Worm (Caenorhabditis elegans) whole organism, L3 larva: ENCODE results near the gene bath-2.
"Not testable (repeated sequence)": the region's sequence is repeated elsewhere in the genome, so short reads cannot be mapped to it uniquely, and the experiment has no call there.

Experiments used
- ZK546.5 ChIP-seq: sonication (generic microtip); optimal IDR thresholded peaks from 2 replicates; lab custom pipeline; 2017; ENCODE audit warnings: missing biosample characterization, missing genetic modification characterization
- ama-1 ChIP-seq: fragments of 150-350 bp; optimal IDR thresholded peaks from 2 replicates; lab custom pipeline; 2018
- ceh-28 ChIP-seq: fragments of 150-350 bp; optimal IDR thresholded peaks from 2 replicates; lab custom pipeline; 2014; ENCODE audit warnings: missing biosample characterization, missing genetic modification reagents, missing genetic modification characterization
- ceh-9 ChIP-seq: sonication (generic microtip); optimal IDR thresholded peaks from 2 replicates; lab custom pipeline; 2018; ENCODE audit warnings: missing biosample characterization, missing genetic modification characterization
- daf-12 ChIP-seq: fragments of 150-350 bp; optimal IDR thresholded peaks from 2 replicates; lab custom pipeline; 2014; ENCODE audit warnings: missing biosample characterization, missing genetic modification reagents, missing genetic modification characterization
- egl-5 ChIP-seq: fragments of 150-350 bp; optimal IDR thresholded peaks from 2 replicates; lab custom pipeline; 2017; ENCODE audit warnings: missing biosample characterization, missing genetic modification reagents, missing genetic modification characterization, inconsistent platforms
- elt-1 ChIP-seq: fragments of 150-350 bp; optimal IDR thresholded peaks from 2 replicates; lab custom pipeline; 2014; ENCODE audit warnings: missing biosample characterization, missing genetic modification characterization
- elt-2 ChIP-seq: sonication (generic microtip); optimal IDR thresholded peaks from 2 replicates; lab custom pipeline; 2016; ENCODE audit warnings: missing genetic modification reagents, mild to moderate bottlenecking, missing genetic modification characterization, missing compliant biosample characterization
- elt-3 ChIP-seq, 3 experiments: fragments of 150-350 bp in 1 of 3; sonication (generic microtip) in 2 of 3; optimal IDR thresholded peaks; 2 replicates in 2 of 3; 4 replicates in 1 of 3; lab custom pipeline; 2014 to 2017; ENCODE audit warnings: missing biosample characterization in 3 of 3, missing genetic modification characterization in 3 of 3
- fkh-10 ChIP-seq: sonication (generic microtip); optimal IDR thresholded peaks from 2 replicates; lab custom pipeline; 2017; ENCODE audit warnings: missing biosample characterization, missing genetic modification reagents, missing genetic modification characterization
- fos-1 ChIP-seq: fragments of 150-350 bp; optimal IDR thresholded peaks from 2 replicates; lab custom pipeline; 2014; ENCODE audit warnings: missing biosample characterization, missing genetic modification characterization
- hmg-11 ChIP-seq: sonication (generic microtip); optimal IDR thresholded peaks from 2 replicates; lab custom pipeline; 2016; ENCODE audit warnings: missing genetic modification characterization, missing compliant biosample characterization
- jun-1 ChIP-seq: fragments of 150-350 bp; optimal IDR thresholded peaks from 2 replicates; lab custom pipeline; 2014; ENCODE audit warnings: missing biosample characterization, missing genetic modification reagents, missing genetic modification characterization
- lin-15B ChIP-seq: fragments of 150-350 bp; optimal IDR thresholded peaks from 2 replicates; lab custom pipeline; 2014; ENCODE audit warnings: missing biosample characterization, missing genetic modification characterization
- lsy-12 ChIP-seq: sonication (generic microtip); optimal IDR thresholded peaks from 2 replicates; lab custom pipeline; 2016; ENCODE audit warnings: mild to moderate bottlenecking, missing genetic modification characterization, missing compliant biosample characterization
- mdl-1 ChIP-seq: fragments of 150-350 bp; optimal IDR thresholded peaks from 2 replicates; lab custom pipeline; 2014; ENCODE audit warnings: missing biosample characterization, missing genetic modification characterization
- nfya-1 ChIP-seq: sonication (generic microtip); optimal IDR thresholded peaks from 2 replicates; lab custom pipeline; 2017; ENCODE audit warnings: missing genetic modification characterization, mild to moderate bottlenecking, missing compliant biosample characterization, antibody characterized with exemption, moderate library complexity; ENCODE audit not compliant: insufficient read depth
- nhr-11 ChIP-seq: fragments of 150-350 bp; optimal IDR thresholded peaks from 2 replicates; lab custom pipeline; 2014; ENCODE audit warnings: missing biosample characterization, missing genetic modification characterization
- nhr-12 ChIP-seq: fragments of 150-350 bp; optimal IDR thresholded peaks from 2 replicates; lab custom pipeline; 2014; ENCODE audit warnings: missing biosample characterization, missing genetic modification characterization
- nhr-23 ChIP-seq: fragments of 150-350 bp; optimal IDR thresholded peaks from 2 replicates; lab custom pipeline; 2014; ENCODE audit warnings: missing biosample characterization, missing genetic modification reagents, missing genetic modification characterization
- nhr-237 ChIP-seq: fragments of 150-350 bp; optimal IDR thresholded peaks from 2 replicates; lab custom pipeline; 2014; ENCODE audit warnings: missing biosample characterization, missing genetic modification characterization
- nhr-25 ChIP-seq: sonication (generic microtip); optimal IDR thresholded peaks from 2 replicates; lab custom pipeline; 2017; ENCODE audit warnings: missing biosample characterization, missing genetic modification characterization
- nhr-43 ChIP-seq: sonication (generic microtip); optimal IDR thresholded peaks from 2 replicates; lab custom pipeline; 2016; ENCODE audit warnings: mild to moderate bottlenecking, missing genetic modification characterization, missing compliant biosample characterization; ENCODE audit not compliant: poor library complexity, severe bottlenecking
- nhr-76 ChIP-seq: fragments of 150-350 bp; sonication (generic microtip); optimal IDR thresholded peaks from 5 replicates; lab custom pipeline; 2014; ENCODE audit warnings: missing biosample characterization, missing genetic modification characterization
- nhr-77 ChIP-seq: fragments of 150-350 bp; optimal IDR thresholded peaks from 2 replicates; lab custom pipeline; 2014; ENCODE audit warnings: missing biosample characterization, missing genetic modification characterization
- pha-4 ChIP-seq: fragments of 150-350 bp; optimal IDR thresholded peaks from 2 replicates; lab custom pipeline; 2014; ENCODE audit warnings: missing biosample characterization, missing genetic modification reagents, missing genetic modification characterization
- pqm-1 ChIP-seq: fragments of 150-350 bp; optimal IDR thresholded peaks from 2 replicates; lab custom pipeline; 2017; ENCODE audit warnings: missing biosample characterization, missing genetic modification characterization, inconsistent platforms
- sea-2 ChIP-seq: fragments of 150-350 bp; sonication (generic microtip); optimal IDR thresholded peaks from 4 replicates; lab custom pipeline; 2014; ENCODE audit warnings: missing biosample characterization, missing genetic modification reagents, missing genetic modification characterization
- skn-1 ChIP-seq: fragments of 150-350 bp; optimal IDR thresholded peaks from 2 replicates; lab custom pipeline; 2014; ENCODE audit warnings: missing biosample characterization, missing genetic modification characterization
- unc-39 ChIP-seq: sonication (generic microtip); optimal IDR thresholded peaks from 4 replicates; lab custom pipeline; 2017; ENCODE audit warnings: missing biosample characterization, missing genetic modification characterization
- ztf-11 ChIP-seq: fragments of 150-350 bp; optimal IDR thresholded peaks from 2 replicates; lab custom pipeline; 2014; ENCODE audit warnings: missing biosample characterization, missing genetic modification characterization

The bath-2 gene

DNA sequence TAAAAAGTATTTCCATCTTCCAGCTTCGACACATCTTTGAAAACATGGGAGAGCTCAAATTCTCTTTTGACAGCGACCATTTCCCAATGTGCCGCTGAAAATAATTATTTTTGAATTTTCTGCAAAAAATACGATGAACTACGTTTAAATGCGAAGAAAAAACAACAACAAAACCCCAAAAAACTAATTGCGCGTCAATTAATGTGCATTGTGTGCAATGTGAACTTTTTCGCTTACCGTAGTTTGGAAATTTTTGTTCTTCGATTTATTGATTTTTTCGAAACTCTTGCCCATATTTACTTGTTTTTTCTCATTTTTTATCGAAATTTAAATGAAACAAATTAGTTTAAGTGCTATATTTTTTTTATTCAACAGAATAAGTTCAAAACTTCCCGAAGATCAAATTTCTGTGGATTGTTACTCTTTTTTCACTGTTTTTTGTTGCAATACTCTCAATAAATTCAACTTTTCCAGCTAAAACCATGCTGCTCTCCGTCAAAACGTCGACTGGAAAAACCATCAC lies at the start of gene bath-2, which contains the start of gene F52C6.4:
bath-2 (minus strand) TSS at position 101 of the 523 bp plus-strand sequence.
F52C6.4 (plus strand) TSS at position 473 of the 523 bp plus-strand sequence.
- TF ChIP-seq skn-1 (no peak), ztf-11 (no peak), daf-12 (tag; lab: Kevin White, UChicago) (no peak), nhr-43 (tag; lab: Kevin White, UChicago) (no peak), ZK546.5 (tag; lab: Kevin White, UChicago) (no peak), nhr-25 (tag; lab: Kevin White, UChicago) (no peak), lin-15B (tag; lab: Kevin White, UChicago) (no peak), nhr-77 (no peak), nfya-1 (tag; lab: Kevin White, UChicago) (no peak), nhr-237 (tag; lab: Kevin White, UChicago) (no peak), fkh-10 (no peak)

DNA sequence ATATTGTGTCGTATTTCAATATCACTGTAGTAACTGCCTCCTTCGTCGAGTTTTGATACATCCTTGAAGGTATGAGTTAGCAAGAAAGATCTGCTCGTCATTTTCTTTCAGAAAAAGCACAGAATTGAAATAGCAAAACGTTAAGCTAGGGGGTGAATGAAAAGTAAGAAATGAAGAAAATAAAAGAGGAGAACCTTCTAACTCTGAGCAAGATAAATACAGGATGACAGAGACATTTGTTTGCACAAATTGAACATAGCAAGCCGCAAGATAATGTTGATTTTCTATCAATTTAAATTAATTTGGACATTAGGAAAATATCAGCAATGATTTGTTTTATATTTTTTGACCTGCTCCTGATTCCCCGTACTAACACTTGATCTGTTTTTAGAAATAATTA lies 33.0 kb upstream of the bath-2 start, which contains the start of gene math-49:
math-49 (minus strand) TSS at position 101 of the 400 bp plus-strand sequence.
- not testable (repeated sequence) for TF ChIP-seq egl-5 (tag; lab: Kevin White, UChicago); fos-1; nhr-11 (tag; lab: Kevin White, UChicago)

DNA sequence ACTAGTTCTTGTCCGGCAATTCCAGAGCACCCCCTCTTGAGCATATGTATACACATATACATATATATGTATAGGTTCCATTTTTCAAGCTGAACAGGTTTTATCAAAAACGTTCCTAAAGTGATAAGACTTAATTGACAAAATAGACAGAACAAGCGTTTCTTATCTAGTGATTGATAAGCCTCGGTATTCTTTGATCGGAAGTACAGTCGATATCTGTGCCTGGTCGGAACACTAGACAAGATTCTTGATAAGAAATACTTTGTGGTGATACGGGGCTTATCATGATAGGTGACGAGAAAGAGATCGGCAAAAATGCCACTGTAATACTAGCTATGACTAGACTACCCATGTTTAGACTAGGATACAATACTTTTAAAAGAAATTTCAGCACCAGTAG lies 26.6 kb upstream of the bath-2 start:
- no peak for TF ChIP-seq ama-1 (lab: Kevin White, UChicago)
- no peak for TF ChIP-seq nhr-76
- no peak for TF ChIP-seq hmg-11 (tag; lab: Kevin White, UChicago)
- peak; percentile 99 for TF ChIP-seq elt-2 (tag; lab: Kevin White, UChicago)
- TF ChIP-seq pqm-1 (tag; lab: Kevin White, UChicago): peak; percentile 81
- TF ChIP-seq elt-3 (tag; optimal IDR thresholded peaks at IDR 0.05; lab: Kevin White, UChicago): peak in 1 of 3 experiments; percentile 28
- TF ChIP-seq nhr-11 (tag; lab: Kevin White, UChicago): no peak
- no peak for TF ChIP-seq ztf-11
- peak; percentile 68 for TF ChIP-seq jun-1 (tag; lab: Kevin White, UChicago)

DNA sequence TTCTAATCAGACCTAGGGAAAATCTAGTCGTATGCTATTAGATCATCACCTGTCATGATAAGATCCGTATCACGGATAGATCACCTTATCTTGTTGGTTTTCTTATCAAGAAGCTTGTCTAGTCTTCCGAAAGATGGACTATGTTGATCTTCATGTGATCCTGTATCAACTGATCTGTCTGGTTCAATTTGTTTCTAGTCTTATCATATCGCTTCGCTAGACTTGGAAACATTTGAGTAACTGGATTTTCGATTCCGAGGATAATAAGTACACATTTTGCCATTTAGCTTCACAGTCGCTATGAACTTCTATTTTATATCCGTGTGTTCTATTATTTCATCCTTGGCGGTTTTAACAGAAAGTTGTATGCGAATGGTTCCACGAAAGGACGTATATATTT lies 25.8 kb upstream of the bath-2 start, which contains the start of gene ZK250.2:
ZK250.2 (plus strand) TSS at position 301 of the 400 bp plus-strand sequence.
- not testable (repeated sequence) for TF ChIP-seq elt-1; nhr-12 (tag; lab: Kevin White, UChicago); skn-1

DNA sequence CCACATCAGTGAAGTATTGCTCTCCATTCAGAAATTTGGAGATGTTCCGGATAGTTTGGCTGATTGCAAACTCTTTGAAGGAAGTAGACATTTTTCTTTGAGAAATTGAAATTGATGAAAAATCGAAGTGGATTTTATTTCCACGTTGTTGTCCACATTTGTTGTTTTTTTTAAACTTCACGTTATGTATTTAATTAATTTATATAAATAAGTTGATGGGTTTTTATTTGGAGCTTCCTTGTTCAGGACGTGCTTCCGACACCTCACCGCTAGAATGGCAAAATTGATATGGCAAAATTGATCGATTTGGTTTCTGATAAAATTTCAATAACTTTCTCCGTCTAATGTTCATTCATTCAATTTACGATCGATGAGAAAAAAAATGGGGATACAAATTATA lies 23.9 kb upstream of the bath-2 start, which contains the start of gene math-48:
math-48 (minus strand) TSS at position 101 of the 400 bp plus-strand sequence.
- TF ChIP-seq ZK546.5 (tag; lab: Kevin White, UChicago): no peak
- TF ChIP-seq, all 47 proteins: peak for 0

DNA sequence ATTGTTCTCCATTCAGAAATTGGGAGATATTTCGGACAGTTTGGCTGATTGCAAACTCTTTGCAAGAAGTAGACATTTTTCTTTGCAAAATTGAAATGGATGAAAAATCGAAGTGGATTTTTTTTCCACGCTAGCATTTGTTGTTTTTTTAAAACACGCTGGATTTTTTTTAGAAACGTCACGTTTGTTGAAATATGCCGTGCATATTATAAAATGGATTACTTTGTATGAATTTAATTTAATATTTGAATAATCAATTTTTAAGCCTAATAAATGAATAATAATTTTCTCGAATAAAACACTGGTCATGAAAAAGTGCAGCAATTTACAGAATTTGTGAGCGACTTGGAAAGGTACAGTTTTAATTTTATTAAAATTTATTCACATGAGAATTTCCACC lies 22.5 kb upstream of the bath-2 start, which contains the start of gene ZK250.14:
ZK250.14 (minus strand) TSS at position 101 of the 400 bp plus-strand sequence.
- no peak for TF ChIP-seq ceh-28 (tag; lab: Kevin White, UChicago)
- TF ChIP-seq nhr-77: no peak
- TF ChIP-seq pha-4: no peak
- no peak for TF ChIP-seq ceh-9
- TF ChIP-seq nhr-25 (tag; lab: Kevin White, UChicago): no peak
- no peak for TF ChIP-seq mdl-1 (tag; lab: Kevin White, UChicago)
- no peak for TF ChIP-seq nhr-237 (tag; lab: Kevin White, UChicago)
- TF ChIP-seq unc-39 (tag; lab: Kevin White, UChicago): no peak
- TF ChIP-seq nhr-23 (tag; lab: Kevin White, UChicago): no peak
- TF ChIP-seq elt-1: no peak
- no peak for TF ChIP-seq egl-5 (tag; lab: Kevin White, UChicago)
- no peak for TF ChIP-seq ztf-11
- TF ChIP-seq nhr-76: no peak
- TF ChIP-seq nfya-1 (tag; lab: Kevin White, UChicago): no peak
- no peak for TF ChIP-seq sea-2 (GFP tag; lab: Kevin White, UChicago)
- no peak for TF ChIP-seq lsy-12 (tag; lab: Kevin White, UChicago)
